Worm (Caenorhabditis elegans): ENCODE data around the gene dnj-10.

dnj-10 gene

ce11 chrIII:8658367-8658761 is 27.4 kb downstream of the dnj-10 start (continued):
- TF ChIP-seq nhr-179 (tag; optimal IDR thresholded peaks at IDR 0.05) (no peak), ztf-18 (tag; optimal IDR thresholded peaks at IDR 0.05) (peak; percentile 25), hmg-20 (GFP tag; IDR thresholded peaks at IDR 0.05) (no peak), ZK185.1 (tag; optimal IDR thresholded peaks at IDR 0.05; ENCODE audit: poor library complexity, severe bottlenecking) (peak; percentile 39), Y95B8A.8 (GFP tag; IDR thresholded peaks at IDR 0.05) (no peak), B0035.1 (tag; optimal IDR thresholded peaks at IDR 0.05) (no peak), B0336.3 (GFP tag; IDR thresholded peaks at IDR 0.05) (peak; percentile 91), repo-1 (tag; optimal IDR thresholded peaks at IDR 0.05) (peak; percentile 51), him-1 (tag; optimal IDR thresholded peaks at IDR 0.05) (no peak), pha-4 (tag; optimal IDR thresholded peaks at IDR 0.05) (no peak), K11D2.4 (GFP tag; IDR thresholded peaks at IDR 0.05) (peak; percentile 74), rec-8 (tag; optimal IDR thresholded peaks at IDR 0.05) (no peak), tbx-9 (tag; optimal IDR thresholded peaks at IDR 0.05; ENCODE audit: borderline replicate concordance) (no peak), snpc-1.1 (tag; optimal IDR thresholded peaks at IDR 0.05; ENCODE audit: insufficient read depth) (no peak), dox-1 (GFP tag; IDR thresholded peaks at IDR 0.05) (peak; percentile 52; the same call in 1 of the 2 replicates), nhr-120 (GFP tag; IDR thresholded peaks at IDR 0.05) (no peak), nhr-27 (tag; optimal IDR thresholded peaks at IDR 0.05) (no peak), ccch-3 (GFP tag; optimal IDR thresholded peaks at IDR 0.05) (no peak), F33H1.4 (GFP tag; IDR thresholded peaks at IDR 0.05) (no peak), F37B4.10 (GFP tag; IDR thresholded peaks at IDR 0.05) (no peak), cebp-2 (GFP tag; IDR thresholded peaks at IDR 0.05) (no peak), mcd-1 (GFP tag; IDR thresholded peaks at IDR 0.05) (peak; percentile 46; the same call in 1 of the 2 replicates), snpc-1.3 (tag; optimal IDR thresholded peaks at IDR 0.05; ENCODE audit: insufficient read depth) (no peak), ztf-22 (GFP tag; optimal IDR thresholded peaks at IDR 0.05) (peak; percentile 64), D2030.7 (GFP tag; IDR thresholded peaks at IDR 0.05) (no peak), lir-1 (GFP tag; conservative IDR thresholded peaks at IDR 0.05) (no peak), rcor-1 (GFP tag; IDR thresholded peaks at IDR 0.05) (no peak), ceh-40 (GFP tag; IDR thresholded peaks at IDR 0.05) (no peak), F57A8.1 (GFP tag; optimal IDR thresholded peaks at IDR 0.05) (no peak), sea-2 (GFP tag; IDR thresholded peaks at IDR 0.05) (no peak), lsy-27 (tag; optimal IDR thresholded peaks at IDR 0.05; ENCODE audit: borderline replicate concordance, insufficient read depth) (no peak), hsf-1 (GFP tag; IDR thresholded peaks at IDR 0.05) (peak; percentile 91), ztf-25 (GFP tag; IDR thresholded peaks at IDR 0.05) (no peak), bed-2 (GFP tag; IDR thresholded peaks at IDR 0.05) (no peak), K12H6.12 (tag; optimal IDR thresholded peaks at IDR 0.05) (peak; percentile 96), ceh-27 (GFP tag; optimal IDR thresholded peaks at IDR 0.05) (peak; percentile 46), lin-54 (GFP tag; optimal IDR thresholded peaks at IDR 0.05) (peak; percentile 24), F39B2.1 (GFP tag; IDR thresholded peaks at IDR 0.05) (no peak), chd-7 (tag; optimal IDR thresholded peaks at IDR 0.05) (peak; percentile 88), Y79H2A.3 (GFP tag; conservative IDR thresholded peaks at IDR 0.05) (no peak), mel-28 (tag; optimal IDR thresholded peaks at IDR 0.05; ENCODE audit: borderline replicate concordance) (no peak), ceh-58 (GFP tag; IDR thresholded peaks at IDR 0.05) (no peak), bed-1 (GFP tag; IDR thresholded peaks at IDR 0.05) (0 out of 2 replicates have a peak, but pooled peaks have one; percentile 79), T07F8.4 (tag; optimal IDR thresholded peaks at IDR 0.05) (no peak), T26A5.8 (tag; optimal IDR thresholded peaks at IDR 0.05) (no peak), lin-40 (tag; optimal IDR thresholded peaks at IDR 0.05) (peak; percentile 91), tbp1 (GFP tag; optimal IDR thresholded peaks at IDR 0.05) (peak; percentile 68), dpff-1 (tag; optimal IDR thresholded peaks at IDR 0.05) (no peak)

All from whole organism, young adult.